Fruit fly (Drosophila melanogaster) whole organism, adult: ENCODE results near the gene IPIP.

Source experiments
- CG11617 ChIP-seq: fragments of 200-800 bp; sonication (Bioruptor generic); optimal IDR thresholded peaks from 2 replicates; lab custom pipeline; 2017; ENCODE audit warnings: mild to moderate bottlenecking, missing biosample characterization, missing genetic modification reagents, missing genetic modification characterization
- CG12768 ChIP-seq: fragments of 200-800 bp; sonication (Bioruptor generic); optimal IDR thresholded peaks from 2 replicates; lab custom pipeline; 2017; ENCODE audit warnings: missing biosample characterization, missing genetic modification characterization, mild to moderate bottlenecking, moderate library complexity, missing genetic modification reagents
- CG14711 ChIP-seq: fragments of 200-800 bp; sonication (Bioruptor generic); optimal IDR thresholded peaks from 2 replicates; lab custom pipeline; 2018; ENCODE audit warnings: missing biosample characterization, mild to moderate bottlenecking, missing genetic modification characterization, moderate library complexity
- CG1620 ChIP-seq: fragments of 200-800 bp; sonication (Bioruptor generic); optimal IDR thresholded peaks from 2 replicates; lab custom pipeline; 2016; ENCODE audit warnings: missing biosample characterization, missing genetic modification characterization
- CG33017 ChIP-seq: fragments of 200-800 bp; sonication (Bioruptor generic); optimal IDR thresholded peaks from 2 replicates; lab custom pipeline; 2018; ENCODE audit warnings: missing biosample characterization, mild to moderate bottlenecking, missing genetic modification characterization, moderate library complexity
- CG5204 ChIP-seq: fragments of 200-800 bp; sonication (Bioruptor generic); optimal IDR thresholded peaks from 2 replicates; lab custom pipeline; 2016; ENCODE audit warnings: missing biosample characterization, missing genetic modification characterization
- CG7045 ChIP-seq: fragments of 200-800 bp; sonication (Bioruptor generic); optimal IDR thresholded peaks from 2 replicates; lab custom pipeline; 2017; ENCODE audit warnings: missing biosample characterization, mild to moderate bottlenecking, missing genetic modification characterization
- CG7101 ChIP-seq: fragments of 200-800 bp; sonication (Bioruptor generic); optimal IDR thresholded peaks from 2 replicates; lab custom pipeline; 2018; ENCODE audit warnings: missing biosample characterization, mild to moderate bottlenecking, missing genetic modification characterization, moderate library complexity
- Clk ChIP-seq: fragments of 200-800 bp; sonication (Bioruptor generic); optimal IDR thresholded peaks from 2 replicates; lab custom pipeline; 2017; ENCODE audit warnings: missing biosample characterization, missing genetic modification characterization
- Crg-1 ChIP-seq: fragments of 200-800 bp; sonication (Bioruptor generic); optimal IDR thresholded peaks from 2 replicates; lab custom pipeline; 2016; ENCODE audit warnings: missing biosample characterization, missing genetic modification characterization
- Hr96 ChIP-seq: fragments of 200-800 bp; sonication (Bioruptor generic); optimal IDR thresholded peaks from 2 replicates; lab custom pipeline; 2016; ENCODE audit warnings: missing biosample characterization, missing genetic modification characterization
- Mnt ChIP-seq: fragments of 200-800 bp; sonication (Bioruptor generic); optimal IDR thresholded peaks from 2 replicates; lab custom pipeline; 2016; ENCODE audit warnings: missing biosample characterization, mild to moderate bottlenecking, missing genetic modification characterization
- bab1 ChIP-seq: fragments of 200-800 bp; sonication (Bioruptor generic); optimal IDR thresholded peaks from 3 replicates; lab custom pipeline; 2019; ENCODE audit warnings: missing biosample characterization, mild to moderate bottlenecking, missing genetic modification characterization, moderate library complexity
- cic ChIP-seq: fragments of 200-800 bp; sonication (Bioruptor generic); optimal IDR thresholded peaks from 2 replicates; lab custom pipeline; 2017; ENCODE audit warnings: missing biosample characterization, mild to moderate bottlenecking, missing genetic modification characterization, moderate library complexity
- cnc ChIP-seq, 2 experiments: fragments of >200 bp; optimal IDR thresholded peaks; 2 replicates each; lab custom pipeline; 2017
- kay ChIP-seq: fragments of 200-800 bp; sonication (Bioruptor generic); peaks from one replicate; lab custom pipeline; 2016; ENCODE audit warnings: missing biosample characterization, missing genetic modification characterization, borderline replicate concordance
- ovo ChIP-seq: fragments of 200-800 bp; sonication (Bioruptor generic); optimal IDR thresholded peaks from 2 replicates; lab custom pipeline; 2016; ENCODE audit warnings: missing biosample characterization, missing genetic modification characterization
- pad ChIP-seq: fragments of 200-800 bp; sonication (Bioruptor generic); optimal IDR thresholded peaks from 3 replicates; lab custom pipeline; 2017; ENCODE audit warnings: missing biosample characterization, missing genetic modification characterization, mild to moderate bottlenecking, moderate library complexity, missing genetic modification reagents
- tj ChIP-seq: fragments of 200-800 bp; sonication (Bioruptor generic); optimal IDR thresholded peaks from 3 replicates; lab custom pipeline; 2017; ENCODE audit warnings: missing biosample characterization, mild to moderate bottlenecking, missing genetic modification characterization, moderate library complexity
- toe ChIP-seq: fragments of 200-800 bp; sonication (Bioruptor generic); optimal IDR thresholded peaks from 2 replicates; lab custom pipeline; 2016; ENCODE audit warnings: missing biosample characterization, missing genetic modification characterization

The IPIP gene

dm6 chr2L:6076143-6076542, 28.3 kb downstream of the IPIP start:
- TF ChIP-seq CG33017 (tag; lab: Kevin White, UChicago) (no peak), CG7101 (no peak), pad (no peak), CG12768 (GFP tag; lab: Kevin White, UChicago) (no peak), Crg-1 (GFP tag; lab: Kevin White, UChicago) (no peak), CG11617 (no peak), Hr96 (GFP tag; lab: Kevin White, UChicago) (no peak), bab1 (GFP tag; lab: Kevin White, UChicago) (no peak), Mnt (GFP tag; lab: Kevin White, UChicago) (no peak), CG14711 (tag; lab: Kevin White, UChicago) (no peak), CG1620 (GFP tag; lab: Kevin White, UChicago) (no peak), CG7045 (GFP tag; lab: Kevin White, UChicago) (no peak), toe (no peak), cnc (optimal IDR thresholded peaks at IDR 0.05; lab: Kevin White, UChicago) (no peak), cic (GFP tag; lab: Kevin White, UChicago) (no peak)

- TF ChIP-seq pad (no peak), Mnt (GFP tag; lab: Kevin White, UChicago) (no peak), kay (GFP tag; lab: Kevin White, UChicago) (no peak), CG12768 (GFP tag; lab: Kevin White, UChicago) (no peak)
Observed at dm6 chr2L:6076829-6077364, 29.1 kb downstream of the IPIP start.

- no peak for TF ChIP-seq Clk (GFP tag; lab: Kevin White, UChicago)
- TF ChIP-seq kay (GFP tag; lab: Kevin White, UChicago), result peak; percentile 98
Observed at dm6 chr2L:6077632-6078031, 29.8 kb downstream of the IPIP start.

dm6 chr2L:6078757-6079351, 31.1 kb downstream of the IPIP start:
- TF ChIP-seq cic (GFP tag; lab: Kevin White, UChicago) (peak; percentile 100), CG7101 (peak; percentile 40), Clk (GFP tag; lab: Kevin White, UChicago) (peak; percentile 91), CG11617 (peak; percentile 48), bab1 (GFP tag; lab: Kevin White, UChicago) (peak; percentile 5), CG1620 (GFP tag; lab: Kevin White, UChicago) (peak; percentile 31), CG7045 (GFP tag; lab: Kevin White, UChicago) (peak; percentile 13), CG33017 (tag; lab: Kevin White, UChicago) (peak; percentile 55), CG12768 (GFP tag; lab: Kevin White, UChicago) (peak; percentile 91), CG14711 (tag; lab: Kevin White, UChicago) (peak; percentile 18), CG5204 (GFP tag; lab: Kevin White, UChicago) (no peak), Crg-1 (GFP tag; lab: Kevin White, UChicago) (peak; percentile 81), tj (GFP tag; lab: Kevin White, UChicago) (peak; percentile 100), pad (peak; percentile 86), ovo (GFP tag; lab: Kevin White, UChicago) (peak; percentile 88), kay (GFP tag; lab: Kevin White, UChicago) (peak; percentile 99), Mnt (GFP tag; lab: Kevin White, UChicago) (peak; percentile 99), Hr96 (GFP tag; lab: Kevin White, UChicago) (no peak), cnc (optimal IDR thresholded peaks at IDR 0.05; lab: Kevin White, UChicago) (peak in 1 of 2 experiments; percentile 90), toe (peak; percentile 68)

dm6 chr2L:6080329-6080728, 32.5 kb downstream of the IPIP start:
- TF ChIP-seq Hr96 (GFP tag; lab: Kevin White, UChicago), result peak; percentile 63
- TF ChIP-seq CG33017 (tag; lab: Kevin White, UChicago), result peak; percentile 39
- peak; percentile 67 for TF ChIP-seq Mnt (GFP tag; lab: Kevin White, UChicago)
- TF ChIP-seq CG5204 (GFP tag; lab: Kevin White, UChicago), result peak; percentile 8
- peak; percentile 21 for TF ChIP-seq tj (GFP tag; lab: Kevin White, UChicago)
- peak; percentile 97 for TF ChIP-seq cic (GFP tag; lab: Kevin White, UChicago)
- TF ChIP-seq cnc (optimal IDR thresholded peaks at IDR 0.05; lab: Kevin White, UChicago), result no peak
- peak; percentile 74 for TF ChIP-seq Clk (GFP tag; lab: Kevin White, UChicago)
- peak; percentile 22 for TF ChIP-seq CG11617
- peak; percentile 8 for TF ChIP-seq CG14711 (tag; lab: Kevin White, UChicago)
- TF ChIP-seq kay (GFP tag; lab: Kevin White, UChicago), result peak; percentile 85
- TF ChIP-seq bab1 (GFP tag; lab: Kevin White, UChicago), result no peak
- peak; percentile 70 for TF ChIP-seq toe
- TF ChIP-seq ovo (GFP tag; lab: Kevin White, UChicago), result peak; percentile 69
- TF ChIP-seq CG7101, result peak; percentile 62
- TF ChIP-seq CG7045 (GFP tag; lab: Kevin White, UChicago), result peak; percentile 74
- peak; percentile 46 for TF ChIP-seq pad
- peak; percentile 56 for TF ChIP-seq CG1620 (GFP tag; lab: Kevin White, UChicago)
- TF ChIP-seq CG12768 (GFP tag; lab: Kevin White, UChicago), result peak; percentile 87
- peak; percentile 52 for TF ChIP-seq Crg-1 (GFP tag; lab: Kevin White, UChicago)
